ENCODE assay signal across 1 worm cellular context in genomic region chrII:8127290-8127689, ce11.
TF ChIP-seq lines count a peak whose summit lies in the region.

No protein-coding gene starts in this region.

TF ChIP-seq in whole organism, L4 larva, 104 proteins besides CTCF, POLR2A, EP300 and RAD21 (continued from another document):
- peak; percentile 5 for TF ChIP-seq nhr-102 (tag; optimal IDR thresholded peaks at IDR 0.05; lab: Kevin White, UChicago)
- peak; percentile 72 for TF ChIP-seq dmd-6 (GFP tag; IDR thresholded peaks at IDR 0.05; lab: Robert Waterston, UW)
- TF ChIP-seq daf-8 (GFP tag; IDR thresholded peaks at IDR 0.05; lab: Robert Waterston, UW): no peak
- no peak for TF ChIP-seq spr-1 (tag; optimal IDR thresholded peaks at IDR 0.05; lab: Kevin White, UChicago)
- TF ChIP-seq dve-1 (tag; optimal IDR thresholded peaks at IDR 0.05; lab: Kevin White, UChicago; ENCODE audit: insufficient read depth): peak; percentile 50
- TF ChIP-seq hmg-1.1 (GFP tag; IDR thresholded peaks at IDR 0.05; lab: Robert Waterston, UW): no peak
- no peak for TF ChIP-seq daf-16 (GFP tag; optimal IDR thresholded peaks at IDR 0.05; lab: Kevin White, UChicago)
- TF ChIP-seq daf-16 (tag; optimal IDR thresholded peaks at IDR 0.05; lab: Kevin White, UChicago): peak; percentile 84
- TF ChIP-seq unc-130 (GFP tag; optimal IDR thresholded peaks at IDR 0.05; lab: Kevin White, UChicago): no peak
- no peak for TF ChIP-seq T26A8.4 (GFP tag; IDR thresholded peaks at IDR 0.05; lab: Robert Waterston, UW)
- TF ChIP-seq lim-7 (GFP tag; IDR thresholded peaks at IDR 0.05; lab: Robert Waterston, UW): no peak
- no peak for TF ChIP-seq fkh-10 (GFP tag; optimal IDR thresholded peaks at IDR 0.05; lab: Kevin White, UChicago)
- no peak for TF ChIP-seq lin-38 (GFP tag; IDR thresholded peaks at IDR 0.05; lab: Robert Waterston, UW)
- peak; percentile 23; the same call in 1 of the 2 replicates for TF ChIP-seq php-3 (GFP tag; IDR thresholded peaks at IDR 0.05; lab: Robert Waterston, UW)
- TF ChIP-seq zip-11 (GFP tag; IDR thresholded peaks at IDR 0.05; lab: Robert Waterston, UW): no peak
- no peak for TF ChIP-seq Y5F2A.4 (GFP tag; optimal IDR thresholded peaks at IDR 0.05; lab: Kevin White, UChicago)
- peak; percentile 3 for TF ChIP-seq hlh-30 (tag; optimal IDR thresholded peaks at IDR 0.05; lab: Kevin White, UChicago; ENCODE audit: insufficient read depth)
- TF ChIP-seq zfp-2 (tag; optimal IDR thresholded peaks at IDR 0.05; lab: Kevin White, UChicago): no peak
- TF ChIP-seq mxl-3 (GFP tag; optimal IDR thresholded peaks at IDR 0.05; lab: Kevin White, UChicago): peak; percentile 73
- no peak for TF ChIP-seq Y75B8A.6 (GFP tag; IDR thresholded peaks at IDR 0.05; lab: Robert Waterston, UW)
- TF ChIP-seq ama-1 (optimal IDR thresholded peaks at IDR 0.05; lab: Kevin White, UChicago): no peak
- no peak for TF ChIP-seq lir-3 (tag; optimal IDR thresholded peaks at IDR 0.05; lab: Kevin White, UChicago)
- TF ChIP-seq unc-62 (GFP tag; optimal IDR thresholded peaks at IDR 0.05 in 1 of 2; lab: Kevin White, UChicago): no peak
- no peak for TF ChIP-seq unc-62 (tag; optimal IDR thresholded peaks at IDR 0.05; lab: Kevin White, UChicago)
- TF ChIP-seq ceh-44 (GFP tag; IDR thresholded peaks at IDR 0.05; lab: Robert Waterston, UW): no peak
- TF ChIP-seq F49E8.2 (tag; optimal IDR thresholded peaks at IDR 0.05; lab: Kevin White, UChicago; ENCODE audit: borderline replicate concordance): no peak
- TF ChIP-seq aly-2 (tag; optimal IDR thresholded peaks at IDR 0.05; lab: Kevin White, UChicago): no peak
- TF ChIP-seq ZK337.2 (GFP tag; IDR thresholded peaks at IDR 0.05; lab: Robert Waterston, UW): no peak
- TF ChIP-seq nhr-10 (tag; optimal IDR thresholded peaks at IDR 0.05; lab: Kevin White, UChicago): peak; percentile 4
- no peak for TF ChIP-seq ztf-11 (tag; optimal IDR thresholded peaks at IDR 0.05; lab: Kevin White, UChicago)
- TF ChIP-seq mep-1 (tag; optimal IDR thresholded peaks at IDR 0.05; lab: Kevin White, UChicago): peak; percentile 29
- no peak for TF ChIP-seq F10B5.3 (tag; optimal IDR thresholded peaks at IDR 0.05; lab: Kevin White, UChicago)
- no peak for TF ChIP-seq ceh-28 (tag; optimal IDR thresholded peaks at IDR 0.05; lab: Kevin White, UChicago)
- no peak for TF ChIP-seq F44E2.7 (GFP tag; IDR thresholded peaks at IDR 0.05; lab: Robert Waterston, UW)
- no peak for TF ChIP-seq tag-97 (GFP tag; IDR thresholded peaks at IDR 0.05; lab: Robert Waterston, UW)
- TF ChIP-seq dmd-9 (GFP tag; IDR thresholded peaks at IDR 0.05; lab: Robert Waterston, UW): no peak
- TF ChIP-seq nhr-77 (tag; optimal IDR thresholded peaks at IDR 0.05; lab: Kevin White, UChicago): peak; percentile 57
- no peak for TF ChIP-seq egl-27 (tag; optimal IDR thresholded peaks at IDR 0.05; lab: Kevin White, UChicago)
